Worm (Caenorhabditis elegans) whole organism, early embryonic: ENCODE data around the gene adh-1.

Experiments used
- B0310.2 ChIP-seq: sonication (generic microtip); optimal IDR thresholded peaks from 2 replicates; lab custom pipeline; 2016; ENCODE audit warnings: mild to moderate bottlenecking, missing genetic modification characterization, missing compliant biosample characterization
- F13C5.2 ChIP-seq: sonication (generic microtip); optimal IDR thresholded peaks from 2 replicates; lab custom pipeline; 2017; ENCODE audit warnings: mild to moderate bottlenecking, missing genetic modification characterization, inconsistent platforms, missing compliant biosample characterization
- aly-1 ChIP-seq: sonication (generic microtip); optimal IDR thresholded peaks from 2 replicates; lab custom pipeline; 2016; ENCODE audit warnings: missing genetic modification characterization, missing compliant biosample characterization
- ama-1 ChIP-seq: fragments of 150-350 bp; optimal IDR thresholded peaks from 2 replicates; lab custom pipeline; 2014
- ceh-13 ChIP-seq: fragments of 200-800 bp; sonication (Bioruptor generic); optimal IDR thresholded peaks from 2 replicates; lab custom pipeline; 2018; ENCODE audit warnings: mild to moderate bottlenecking, missing genetic modification characterization, missing compliant biosample characterization
- ceh-36 ChIP-seq: sonication (generic microtip); optimal IDR thresholded peaks from 2 replicates; lab custom pipeline; 2016; ENCODE audit warnings: missing genetic modification characterization, inconsistent platforms, missing compliant biosample characterization
- ets-7 ChIP-seq: sonication (generic microtip); optimal IDR thresholded peaks from 2 replicates; lab custom pipeline; 2016; ENCODE audit warnings: missing genotype, missing genetic modification characterization, missing compliant biosample characterization
- flt-1 ChIP-seq: fragments of 200-800 bp; sonication (Bioruptor generic); IDR thresholded peaks from 2 replicates; pipeline ENCODE4 v1.3.6; 2022; ENCODE audit warnings: missing genetic modification characterization, missing compliant biosample characterization
- hmbx-1 ChIP-seq: sonication (generic microtip); optimal IDR thresholded peaks from 2 replicates; lab custom pipeline; 2016; ENCODE audit warnings: mild to moderate bottlenecking, missing genetic modification characterization, missing compliant biosample characterization
- hmg-4 ChIP-seq: fragments of 200-800 bp; sonication (Bioruptor generic); optimal IDR thresholded peaks from 2 replicates; lab custom pipeline; 2018; ENCODE audit warnings: mild to moderate bottlenecking, missing genetic modification characterization, missing compliant biosample characterization
- hnd-1 ChIP-seq: sonication (generic microtip); optimal IDR thresholded peaks from 2 replicates; lab custom pipeline; 2016; ENCODE audit warnings: missing genetic modification characterization, missing compliant biosample characterization
- pes-1 ChIP-seq: fragments of 200-800 bp; sonication (Bioruptor generic); IDR thresholded peaks from 2 replicates; pipeline ENCODE4 v1.3.6; 2022; ENCODE audit warnings: missing genetic modification reagents, missing genetic modification characterization, missing compliant biosample characterization
- scrt-1 ChIP-seq: fragments of 200-800 bp; sonication (Bioruptor generic); IDR thresholded peaks from 2 replicates; pipeline ENCODE4 v1.3.6; 2022; ENCODE audit warnings: missing genetic modification characterization, missing compliant biosample characterization
- sea-1 ChIP-seq: fragments of 200-800 bp; sonication (Bioruptor generic); conservative IDR thresholded peaks from 2 replicates; pipeline ENCODE4 v1.3.6; 2022; ENCODE audit warnings: missing genetic modification characterization, missing compliant biosample characterization
- tbx-11 ChIP-seq: fragments of 200-800 bp; sonication (Bioruptor generic); IDR thresholded peaks from 2 replicates; pipeline ENCODE4 v1.3.6; 2022; ENCODE audit warnings: missing genetic modification characterization, missing compliant biosample characterization
- tbx-37 ChIP-seq: fragments of 200-800 bp; sonication (Bioruptor generic); conservative IDR thresholded peaks from 2 replicates; pipeline ENCODE4 v1.3.6; 2022; ENCODE audit warnings: missing genetic modification reagents, missing genetic modification characterization, missing compliant biosample characterization
- tra-4 ChIP-seq: sonication (generic microtip); optimal IDR thresholded peaks from 2 replicates; lab custom pipeline; 2017; ENCODE audit warnings: missing genetic modification characterization, missing compliant biosample characterization

adh-1 gene

ce11 chrV:11861880-11862544 lies 26.0 kb upstream of the adh-1 start:
- TF ChIP-seq ama-1 (lab: Kevin White, UChicago) (no peak), aly-1 (no peak), tra-4 (tag; lab: Kevin White, UChicago) (no peak), hmbx-1 (tag; lab: Kevin White, UChicago) (no peak), hnd-1 (tag; lab: Kevin White, UChicago) (no peak), tbx-37 (no peak), tbx-11 (GFP tag; lab: Robert Waterston, UW) (no peak)

ce11 chrV:11862817-11863216 lies 25.2 kb upstream of the adh-1 start, which contains the start of gene R13H4.6:
Gene R13H4.6 (plus strand): TSS chrV:11863117.
- TF ChIP-seq aly-1 (no peak), hnd-1 (tag; lab: Kevin White, UChicago) (no peak)

DNA sequence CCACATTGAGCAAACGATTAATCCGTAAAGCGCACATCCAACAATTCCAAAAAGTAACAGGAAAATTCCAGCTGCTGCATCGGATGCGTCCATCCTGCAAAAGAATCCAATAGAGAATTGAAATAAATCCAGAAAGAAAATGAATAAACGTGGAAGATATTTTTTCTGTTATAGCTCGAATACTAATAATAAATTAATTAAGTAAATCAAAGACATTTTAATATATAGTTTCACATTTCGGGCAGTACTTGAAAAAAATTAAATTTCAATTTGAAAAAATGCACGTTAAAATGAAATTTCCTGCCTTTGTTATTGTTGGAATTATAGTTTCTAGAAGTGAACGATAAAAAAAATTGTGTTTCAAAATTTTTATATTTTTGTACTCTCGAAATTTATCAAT lies 19.9 kb upstream of the adh-1 start, which contains the start of gene R13H4.7:
TSS of gene R13H4.7 (minus strand) at position 101 of the 400 bp plus-strand sequence.
- no peak for TF ChIP-seq hnd-1 (tag; lab: Kevin White, UChicago)
- TF ChIP-seq ama-1 (lab: Kevin White, UChicago), result no peak
- no peak for TF ChIP-seq ceh-36 (tag; lab: Kevin White, UChicago)
- TF ChIP-seq tbx-37, result no peak
- TF ChIP-seq aly-1, result no peak
- no peak for TF ChIP-seq ets-7 (tag; lab: Kevin White, UChicago)
- TF ChIP-seq tra-4 (tag; lab: Kevin White, UChicago), result no peak
- TF ChIP-seq pes-1 (GFP tag; lab: Robert Waterston, UW), result no peak
- no peak for TF ChIP-seq hmg-4 (GFP tag; lab: Kevin White, UChicago)
- TF ChIP-seq scrt-1 (GFP tag; lab: Robert Waterston, UW), result no peak
- TF ChIP-seq flt-1 (GFP tag; lab: Robert Waterston, UW), result no peak
- TF ChIP-seq sea-1 (GFP tag; lab: Robert Waterston, UW), result no peak
- no peak for TF ChIP-seq hmbx-1 (tag; lab: Kevin White, UChicago)

- TF ChIP-seq B0310.2 (tag; lab: Kevin White, UChicago) (no peak), tra-4 (tag; lab: Kevin White, UChicago) (no peak), pes-1 (GFP tag; lab: Robert Waterston, UW) (no peak), ceh-13 (no peak), F13C5.2 (tag; lab: Kevin White, UChicago) (no peak), tbx-11 (GFP tag; lab: Robert Waterston, UW) (no peak), hmbx-1 (tag; lab: Kevin White, UChicago) (no peak), hmg-4 (GFP tag; lab: Kevin White, UChicago) (no peak)
These were observed 13.0 kb upstream of the adh-1 start, which contains the start of gene sulp-4 for ce11 chrV:11875060-11875459. Gene sulp-4 (plus strand): TSS chrV:11875360.

DNA sequence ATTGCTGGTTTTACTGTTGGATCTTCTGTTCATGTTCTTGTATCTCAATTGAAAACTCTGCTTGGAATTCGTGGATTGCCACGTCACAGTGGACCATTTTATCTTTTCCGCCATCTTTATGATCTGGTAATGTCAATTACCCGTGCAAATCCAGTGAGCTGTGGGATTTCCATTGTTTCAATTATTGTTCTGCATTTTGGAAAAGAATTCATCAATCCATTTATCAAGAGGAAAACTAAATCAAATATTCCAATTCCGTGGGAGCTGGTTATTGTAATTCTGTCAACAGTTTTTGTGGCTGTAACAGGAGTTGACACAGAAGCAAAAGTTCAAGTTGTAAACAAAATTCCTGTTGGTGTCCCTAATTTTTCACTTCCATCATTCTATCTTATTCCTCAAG lies 11.4 kb upstream of the adh-1 start:
- no peak for TF ChIP-seq tbx-11 (GFP tag; lab: Robert Waterston, UW)
- TF ChIP-seq hnd-1 (tag; lab: Kevin White, UChicago), result no peak
- no peak for TF ChIP-seq ets-7 (tag; lab: Kevin White, UChicago)
- TF ChIP-seq ceh-36 (tag; lab: Kevin White, UChicago), result no peak
- no peak for TF ChIP-seq ama-1 (lab: Kevin White, UChicago)
- no peak for TF ChIP-seq sea-1 (GFP tag; lab: Robert Waterston, UW)
- no peak for TF ChIP-seq F13C5.2 (tag; lab: Kevin White, UChicago)
- no peak for TF ChIP-seq ceh-13

- TF ChIP-seq tbx-37 (no peak), tbx-11 (GFP tag; lab: Robert Waterston, UW) (no peak), B0310.2 (tag; lab: Kevin White, UChicago) (no peak), flt-1 (GFP tag; lab: Robert Waterston, UW) (no peak), pes-1 (GFP tag; lab: Robert Waterston, UW) (no peak), aly-1 (no peak), ets-7 (tag; lab: Kevin White, UChicago) (no peak), ceh-36 (tag; lab: Kevin White, UChicago) (no peak)
These were observed 8.3 kb upstream of the adh-1 start, which contains the start of gene sulp-5 for ce11 chrV:11879732-11880131. Gene sulp-5 (plus strand): TSS chrV:11880032.

DNA sequence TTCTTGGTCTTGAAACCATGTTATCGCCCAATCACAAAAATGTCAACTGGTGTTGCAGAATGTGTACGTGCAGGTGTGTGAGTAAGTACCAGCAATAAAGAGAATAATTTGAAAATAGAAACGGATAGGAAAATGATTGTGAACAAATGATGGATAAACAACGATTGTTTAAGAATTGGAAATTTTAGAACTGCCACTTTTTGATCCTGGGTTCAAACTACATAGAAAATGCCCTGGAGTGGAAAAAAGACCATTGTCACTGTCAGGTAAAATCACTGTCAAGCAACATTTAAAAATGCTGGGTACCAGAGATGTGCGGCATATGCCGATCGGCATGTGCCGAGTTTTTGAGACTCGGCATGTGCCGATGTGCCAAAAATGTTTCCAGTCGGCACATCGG lies 4.8 kb upstream of the adh-1 start:
- no peak for TF ChIP-seq aly-1
- no peak for TF ChIP-seq ceh-36 (tag; lab: Kevin White, UChicago)

DNA sequence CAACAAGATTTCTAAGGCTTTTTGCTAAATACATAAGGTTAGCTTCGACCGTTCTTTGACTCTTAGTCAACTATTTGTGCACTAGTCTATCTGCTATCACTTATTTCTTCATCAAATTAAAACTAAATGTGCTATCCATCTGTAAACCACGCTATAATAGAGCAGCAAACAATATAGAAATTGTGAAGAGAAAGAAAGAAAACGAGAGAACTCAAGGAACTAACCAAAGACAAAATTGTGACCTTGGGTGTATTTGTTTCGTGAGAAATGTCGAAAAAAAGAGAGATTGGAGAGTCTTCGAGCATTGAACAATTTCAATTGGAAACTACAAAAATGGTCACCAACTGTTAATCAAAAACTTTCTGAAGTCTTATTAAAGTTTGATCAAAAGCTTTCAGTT lies 3.0 kb upstream of the adh-1 start:
- TF ChIP-seq tbx-37 (no peak), pes-1 (GFP tag; lab: Robert Waterston, UW) (no peak), ceh-13 (no peak), ama-1 (lab: Kevin White, UChicago) (no peak), tbx-11 (GFP tag; lab: Robert Waterston, UW) (no peak), scrt-1 (GFP tag; lab: Robert Waterston, UW) (no peak), hnd-1 (tag; lab: Kevin White, UChicago) (no peak), hmg-4 (GFP tag; lab: Kevin White, UChicago) (no peak), ceh-36 (tag; lab: Kevin White, UChicago) (no peak), F13C5.2 (tag; lab: Kevin White, UChicago) (no peak), ets-7 (tag; lab: Kevin White, UChicago) (no peak), flt-1 (GFP tag; lab: Robert Waterston, UW) (no peak), aly-1 (no peak), sea-1 (GFP tag; lab: Robert Waterston, UW) (no peak), hmbx-1 (tag; lab: Kevin White, UChicago) (no peak), tra-4 (tag; lab: Kevin White, UChicago) (no peak), B0310.2 (tag; lab: Kevin White, UChicago) (no peak)
